Fruit fly (Drosophila melanogaster): ENCODE measurements around the gene Sec13.

- TF ChIP-seq CG12768 (GFP tag; optimal IDR thresholded peaks at IDR 0.05): no peak
- no peak for TF ChIP-seq Hr96 (GFP tag; optimal IDR thresholded peaks at IDR 0.05)
- no peak for TF ChIP-seq Crg-1 (GFP tag; optimal IDR thresholded peaks at IDR 0.05)
- no peak for TF ChIP-seq bab1 (GFP tag; optimal IDR thresholded peaks at IDR 0.05)
- no peak for TF ChIP-seq Mnt (GFP tag; optimal IDR thresholded peaks at IDR 0.05)
- no peak for TF ChIP-seq ovo (GFP tag; optimal IDR thresholded peaks at IDR 0.05)
- no peak for TF ChIP-seq CG1620 (GFP tag; optimal IDR thresholded peaks at IDR 0.05)
- no peak for TF ChIP-seq CG7045 (GFP tag; optimal IDR thresholded peaks at IDR 0.05)
- TF ChIP-seq tj (GFP tag; optimal IDR thresholded peaks at IDR 0.05): no peak
- no peak for TF ChIP-seq toe (GFP tag; optimal IDR thresholded peaks at IDR 0.05)
- TF ChIP-seq CG14711 (tag; optimal IDR thresholded peaks at IDR 0.05): no peak
- no peak for TF ChIP-seq kay (GFP tag; ENCODE audit: borderline replicate concordance)
Measured at dm6 chr3R:23309690-23310089, 46.4 kb upstream of the Sec13 start.

Data from whole organism, adult.